Worm (Caenorhabditis elegans) whole organism, L4 larva: ENCODE measurements around the gene col-101.

Experiments used
- D1046.2 ChIP-seq: fragments of 200-800 bp; sonication (Bioruptor generic); IDR thresholded peaks from 2 replicates; pipeline ENCODE4 v1.3.6; 2022; ENCODE audit warnings: missing genetic modification characterization, missing compliant biosample characterization
- F26F4.8 ChIP-seq: fragments of 200-800 bp; sonication (Bioruptor generic); conservative IDR thresholded peaks from 2 replicates; pipeline ENCODE4 v1.3.6; 2022; ENCODE audit warnings: missing genetic modification characterization, missing compliant biosample characterization
- F44E2.7 ChIP-seq: fragments of 200-800 bp; sonication (Bioruptor generic); IDR thresholded peaks from 2 replicates; pipeline ENCODE4 v2.1.2; 2022; ENCODE audit warnings: missing genetic modification characterization, missing compliant biosample characterization
- ZK337.2 ChIP-seq: fragments of 200-800 bp; sonication (Bioruptor generic); IDR thresholded peaks from 2 replicates; pipeline ENCODE4 v1.3.6; 2022; ENCODE audit warnings: missing genetic modification reagents, missing genetic modification characterization, missing compliant biosample characterization
- ZK546.5 ChIP-seq, 2 experiments: sonication (generic microtip); optimal IDR thresholded peaks; 2 replicates each; lab custom pipeline; 2017; ENCODE audit warnings: missing biosample characterization in 2 of 2, missing genetic modification characterization in 2 of 2
- aha-1 ChIP-seq: fragments of 150-350 bp; peaks from one replicate; lab custom pipeline; 2014; ENCODE audit warnings: missing biosample characterization, missing genetic modification characterization
- arid-1 ChIP-seq: fragments of 200-800 bp; sonication (Bioruptor generic); conservative IDR thresholded peaks from 2 replicates; pipeline ENCODE4 v1.3.6; 2022; ENCODE audit warnings: missing genetic modification reagents, missing genetic modification characterization, missing compliant biosample characterization
- ceh-32 ChIP-seq: sonication (generic microtip); optimal IDR thresholded peaks from 2 replicates; lab custom pipeline; 2016; ENCODE audit warnings: mild to moderate bottlenecking, missing genetic modification characterization, missing compliant biosample characterization; ENCODE audit not compliant: poor library complexity
- ceh-44 ChIP-seq: fragments of 200-800 bp; sonication (Bioruptor generic); IDR thresholded peaks from 2 replicates; pipeline ENCODE4 v1.3.6; 2022; ENCODE audit warnings: missing genetic modification reagents, missing genetic modification characterization, missing compliant biosample characterization
- cey-2 ChIP-seq: sonication (generic microtip); optimal IDR thresholded peaks from 3 replicates; lab custom pipeline; 2017; ENCODE audit warnings: missing genetic modification characterization, mild to moderate bottlenecking, missing compliant biosample characterization, antibody characterized with exemption, borderline replicate concordance; ENCODE audit not compliant: insufficient read depth
- daf-12 ChIP-seq: fragments of 150-350 bp; optimal IDR thresholded peaks from 2 replicates; lab custom pipeline; 2014; ENCODE audit warnings: missing biosample characterization, missing genetic modification reagents, missing genetic modification characterization
- daf-16 ChIP-seq, 3 experiments: sonication (generic microtip); optimal IDR thresholded peaks; 2 replicates each; lab custom pipeline; 2016 to 2017; ENCODE audit warnings: missing genetic modification characterization in 3 of 3, missing genetic modification reagents in 3 of 3, mild to moderate bottlenecking in 2 of 3, missing compliant biosample characterization in 2 of 3, missing biosample characterization in 1 of 3, moderate library complexity in 1 of 3
- daf-19 ChIP-seq: fragments of 200-800 bp; sonication (Bioruptor generic); conservative IDR thresholded peaks from 2 replicates; pipeline ENCODE4 v1.3.6; 2022; ENCODE audit warnings: missing genetic modification characterization, missing compliant biosample characterization
- dpl-1 ChIP-seq: fragments of 150-350 bp; optimal IDR thresholded peaks from 2 replicates; lab custom pipeline; 2014; ENCODE audit warnings: missing biosample characterization, missing genetic modification reagents, missing genetic modification characterization
- fkh-10 ChIP-seq: fragments of 150-350 bp; optimal IDR thresholded peaks from 2 replicates; lab custom pipeline; 2014; ENCODE audit warnings: missing biosample characterization, missing genetic modification reagents, missing genetic modification characterization
- hlh-11 ChIP-seq: fragments of 200-800 bp; sonication (Bioruptor generic); optimal IDR thresholded peaks from 2 replicates; lab custom pipeline; 2018; ENCODE audit warnings: mild to moderate bottlenecking, missing genetic modification characterization, missing compliant biosample characterization
- hlh-30 ChIP-seq: sonication (generic microtip); optimal IDR thresholded peaks from 2 replicates; lab custom pipeline; 2017; ENCODE audit warnings: antibody characterized with exemption, mild to moderate bottlenecking, missing genetic modification characterization, missing compliant biosample characterization; ENCODE audit not compliant: insufficient read depth
- hmg-1.1 ChIP-seq: fragments of 200-800 bp; sonication (Bioruptor generic); IDR thresholded peaks from 2 replicates; pipeline ENCODE4 v1.3.6; 2022; ENCODE audit warnings: missing genetic modification reagents, missing genetic modification characterization, missing compliant biosample characterization
- jun-1 ChIP-seq: fragments of 150-350 bp; optimal IDR thresholded peaks from 2 replicates; lab custom pipeline; 2014; ENCODE audit warnings: missing biosample characterization, missing genetic modification reagents, missing genetic modification characterization
- lin-39 ChIP-seq: fragments of 150-350 bp; optimal IDR thresholded peaks from 2 replicates; lab custom pipeline; 2014; ENCODE audit warnings: missing biosample characterization, missing genetic modification reagents, missing genetic modification characterization
- lsy-2 ChIP-seq, 2 experiments: fragments of 150-350 bp in 1 of 2; sonication (generic microtip) in 1 of 2; optimal IDR thresholded peaks; 2 replicates each; lab custom pipeline; 2014 to 2017; ENCODE audit warnings: missing biosample characterization in 2 of 2, missing genetic modification characterization in 2 of 2
- madf-5 ChIP-seq, 2 experiments: fragments of 200-800 bp; sonication (Bioruptor generic); IDR thresholded peaks; 2 replicates each; pipeline ENCODE4 v1.3.6; 2022; ENCODE audit warnings: missing compliant biosample characterization in 2 of 2, missing genetic modification characterization in 2 of 2
- madf-9 ChIP-seq: fragments of 200-800 bp; sonication (Bioruptor generic); conservative IDR thresholded peaks from 2 replicates; pipeline ENCODE4 v1.3.6; 2022; ENCODE audit warnings: missing genetic modification reagents, missing genetic modification characterization, missing compliant biosample characterization
- mdl-1 ChIP-seq, 2 experiments: fragments of 150-350 bp in 1 of 2; sonication (generic microtip) in 1 of 2; optimal IDR thresholded peaks; 2 replicates each; lab custom pipeline; 2014 to 2017; ENCODE audit warnings: missing biosample characterization in 2 of 2, missing genetic modification characterization in 2 of 2
- mep-1 ChIP-seq: fragments of 150-350 bp; sonication (generic microtip); optimal IDR thresholded peaks from 3 replicates; lab custom pipeline; 2014; ENCODE audit warnings: missing biosample characterization, missing genetic modification characterization
- mxl-3 ChIP-seq: fragments of 200-800 bp; sonication (Bioruptor generic); optimal IDR thresholded peaks from 2 replicates; lab custom pipeline; 2018; ENCODE audit warnings: mild to moderate bottlenecking, missing genetic modification characterization, missing compliant biosample characterization
- nhr-28 ChIP-seq: fragments of 150-350 bp; optimal IDR thresholded peaks from 2 replicates; lab custom pipeline; 2014; ENCODE audit warnings: missing biosample characterization, missing genetic modification characterization
- nhr-41 ChIP-seq: fragments of 200-800 bp; sonication (Bioruptor generic); IDR thresholded peaks from 2 replicates; pipeline ENCODE4 v1.3.6; 2022; ENCODE audit warnings: missing genetic modification reagents, missing genetic modification characterization, missing compliant biosample characterization
- nhr-42 ChIP-seq: fragments of 200-800 bp; sonication (Bioruptor generic); IDR thresholded peaks from 2 replicates; pipeline ENCODE4 v1.3.6; 2022; ENCODE audit warnings: missing genetic modification characterization, missing compliant biosample characterization
- nhr-48 ChIP-seq: sonication (generic microtip); optimal IDR thresholded peaks from 2 replicates; lab custom pipeline; 2016; ENCODE audit warnings: mild to moderate bottlenecking, missing genetic modification characterization, missing compliant biosample characterization
- nhr-76 ChIP-seq: fragments of 150-350 bp; optimal IDR thresholded peaks from 2 replicates; lab custom pipeline; 2014; ENCODE audit warnings: missing biosample characterization, missing genetic modification characterization
- tag-97 ChIP-seq: fragments of 200-800 bp; sonication (Bioruptor generic); IDR thresholded peaks from 2 replicates; pipeline ENCODE4 v1.3.6; 2022; ENCODE audit warnings: missing genetic modification characterization, missing compliant biosample characterization
- unc-130 ChIP-seq: sonication (generic microtip); optimal IDR thresholded peaks from 2 replicates; lab custom pipeline; 2016; ENCODE audit warnings: missing genetic modification reagents, missing genetic modification characterization, missing compliant biosample characterization
- unc-62 ChIP-seq, 3 experiments: fragments of 150-350 bp in 1 of 3; sonication (generic microtip); optimal IDR thresholded peaks in 2 of 3; peaks in 1 of 3; 1 replicate in 1 of 3; 2 replicates in 2 of 3; lab custom pipeline; 2014 to 2017; ENCODE audit warnings: missing biosample characterization in 3 of 3, missing genetic modification characterization in 3 of 3, missing genetic modification reagents in 3 of 3, missing genotype in 1 of 3
- zag-1 ChIP-seq: fragments of 150-350 bp; optimal IDR thresholded peaks from 2 replicates; lab custom pipeline; 2014; ENCODE audit warnings: missing biosample characterization, missing genetic modification characterization
- zip-11 ChIP-seq: fragments of 200-800 bp; sonication (Bioruptor generic); IDR thresholded peaks from 2 replicates; pipeline ENCODE4 v1.3.6; 2022; ENCODE audit warnings: missing genetic modification characterization, missing compliant biosample characterization
- zip-2 ChIP-seq: fragments of 150-350 bp; optimal IDR thresholded peaks from 2 replicates; lab custom pipeline; 2014; ENCODE audit warnings: missing biosample characterization, missing genetic modification characterization

The col-101 gene

DNA sequence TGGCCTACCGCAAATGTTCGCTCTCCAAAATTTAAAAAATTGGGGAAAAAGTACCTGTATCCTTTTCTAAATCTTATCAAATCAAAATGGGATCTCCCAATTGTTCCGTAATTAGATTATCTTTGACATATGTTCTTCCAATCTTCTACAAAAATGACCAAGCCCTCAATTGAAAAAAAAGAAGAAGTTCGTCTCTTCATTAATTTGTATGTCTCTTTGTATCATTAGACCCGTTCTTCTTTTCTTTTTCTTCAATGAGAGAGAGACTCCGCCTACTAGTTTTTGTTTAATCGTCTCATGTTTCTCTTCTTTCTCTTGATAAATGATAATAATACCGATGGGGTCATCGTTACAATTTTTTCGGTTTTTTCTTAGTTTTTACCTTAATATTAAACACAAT is 23.6 kb downstream of the col-101 start (continued):
- TF ChIP-seq F44E2.7: no peak
- TF ChIP-seq D1046.2 (GFP tag; lab: Robert Waterston, UW): no peak
- no peak for TF ChIP-seq ceh-32 (tag; lab: Kevin White, UChicago)
- no peak for TF ChIP-seq madf-9 (GFP tag; lab: Robert Waterston, UW)
- TF ChIP-seq nhr-28 (tag; lab: Kevin White, UChicago): no peak
- TF ChIP-seq mep-1 (tag; lab: Kevin White, UChicago): peak; percentile 4

DNA sequence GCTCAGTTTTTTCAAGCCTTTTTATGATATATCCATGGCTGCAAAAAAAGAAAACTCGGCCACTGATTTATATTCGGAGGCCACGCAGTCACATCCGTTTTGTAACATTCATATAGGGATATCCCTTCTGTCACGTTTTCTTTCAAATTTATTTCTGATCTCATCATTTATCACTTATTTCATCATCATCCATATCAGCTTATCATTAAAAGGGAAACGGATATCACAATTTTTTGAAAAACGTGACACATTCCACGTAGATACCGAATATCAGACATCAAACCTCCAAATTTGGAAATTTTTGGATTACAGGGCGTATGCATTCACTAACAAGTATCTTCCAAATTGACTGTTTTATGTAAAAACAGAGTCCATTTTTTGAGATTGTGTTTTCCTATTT is 24.1 kb downstream of the col-101 start:
- TF ChIP-seq nhr-28 (tag; lab: Kevin White, UChicago) (peak; percentile 40), nhr-41 (GFP tag; lab: Robert Waterston, UW) (no peak), hlh-11 (tag; lab: Kevin White, UChicago) (peak; percentile 28), daf-16 (GFP tag; optimal IDR thresholded peaks at IDR 0.05; lab: Kevin White, UChicago) (no peak), daf-16 (tag; optimal IDR thresholded peaks at IDR 0.05; lab: Kevin White, UChicago) (no peak), lsy-2 (tag; optimal IDR thresholded peaks at IDR 0.05; lab: Kevin White, UChicago) (peak in 1 of 2 experiments; percentile 8), arid-1 (GFP tag; lab: Robert Waterston, UW) (no peak), unc-62 (GFP tag; optimal IDR thresholded peaks at IDR 0.05 in 1 of 2; lab: Kevin White, UChicago) (peak in 1 of 2 experiments; percentile 85), unc-62 (tag; optimal IDR thresholded peaks at IDR 0.05; lab: Kevin White, UChicago) (no peak), hlh-30 (tag; lab: Kevin White, UChicago) (peak; percentile 70), mxl-3 (GFP tag; lab: Kevin White, UChicago) (peak; percentile 33), mdl-1 (tag; optimal IDR thresholded peaks at IDR 0.05; lab: Kevin White, UChicago) (peak; percentile 17 to 67), tag-97 (GFP tag; lab: Robert Waterston, UW) (no peak), ZK337.2 (GFP tag; lab: Robert Waterston, UW) (no peak)
- TF ChIP-seq, all 104 proteins: peak for 7

DNA sequence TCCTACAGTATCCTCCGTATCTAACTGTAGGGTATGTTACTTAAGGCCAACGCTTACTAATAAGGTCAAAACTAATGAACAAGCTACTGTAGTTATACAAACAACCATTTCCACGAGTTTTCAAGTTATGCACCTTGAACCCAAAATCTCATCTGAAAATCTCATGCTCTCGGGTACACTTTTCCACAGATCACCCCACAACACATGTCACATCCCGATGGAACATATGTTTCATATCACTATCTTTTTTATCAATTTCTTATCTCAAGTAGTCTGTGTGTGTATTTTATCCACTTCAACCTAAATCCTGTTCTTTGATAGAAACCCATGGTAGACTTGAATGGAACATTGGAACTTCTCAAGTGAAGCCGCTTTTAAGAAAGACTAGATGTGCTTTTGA is 26.5 kb downstream of the col-101 start:
- peak; percentile 55 for TF ChIP-seq mxl-3 (GFP tag; lab: Kevin White, UChicago)
- TF ChIP-seq hlh-30 (tag; lab: Kevin White, UChicago): peak; percentile 36
- peak; percentile 45 for TF ChIP-seq hlh-11 (tag; lab: Kevin White, UChicago)
- TF ChIP-seq nhr-28 (tag; lab: Kevin White, UChicago): peak; percentile 67
- no peak for TF ChIP-seq zag-1 (tag; lab: Kevin White, UChicago)
- no peak for TF ChIP-seq fkh-10 (GFP tag; lab: Kevin White, UChicago)
- TF ChIP-seq unc-130 (GFP tag; lab: Kevin White, UChicago): no peak
- no peak for TF ChIP-seq madf-5 (GFP tag; IDR thresholded peaks at IDR 0.05; lab: Robert Waterston, UW)
- TF ChIP-seq nhr-48 (tag; lab: Kevin White, UChicago): no peak
- peak in 1 of 2 experiments; percentile 72 for TF ChIP-seq unc-62 (GFP tag; optimal IDR thresholded peaks at IDR 0.05 in 1 of 2; lab: Kevin White, UChicago)
- TF ChIP-seq unc-62 (tag; optimal IDR thresholded peaks at IDR 0.05; lab: Kevin White, UChicago): no peak
- TF ChIP-seq cey-2 (tag; lab: Kevin White, UChicago): no peak

DNA sequence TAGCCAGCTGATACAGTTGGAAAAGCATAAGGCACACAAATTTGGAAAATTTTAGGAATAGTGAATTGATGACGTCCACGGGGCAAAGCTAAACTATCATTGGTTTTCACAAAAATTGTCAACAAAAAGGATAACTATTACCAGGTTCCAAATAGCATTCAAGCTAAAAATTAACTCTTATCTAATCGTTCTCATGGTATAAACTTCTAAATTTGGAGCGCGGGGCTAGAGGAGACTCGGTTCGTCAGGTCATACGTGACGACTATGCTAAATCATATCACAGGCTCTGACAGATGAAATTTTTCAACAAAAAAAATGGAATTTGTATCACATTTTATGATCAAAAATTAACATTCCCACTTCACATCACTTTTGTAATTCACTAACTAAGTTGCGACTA is 27.6 kb downstream of the col-101 start:
- TF ChIP-seq nhr-42 (GFP tag; lab: Robert Waterston, UW) (no peak), ceh-44 (GFP tag; lab: Robert Waterston, UW) (no peak), zip-11 (GFP tag; lab: Robert Waterston, UW) (no peak), ZK546.5 (tag; optimal IDR thresholded peaks at IDR 0.05; lab: Kevin White, UChicago) (no peak), madf-9 (GFP tag; lab: Robert Waterston, UW) (no peak)
- TF ChIP-seq, all 104 proteins: peak for 0

DNA sequence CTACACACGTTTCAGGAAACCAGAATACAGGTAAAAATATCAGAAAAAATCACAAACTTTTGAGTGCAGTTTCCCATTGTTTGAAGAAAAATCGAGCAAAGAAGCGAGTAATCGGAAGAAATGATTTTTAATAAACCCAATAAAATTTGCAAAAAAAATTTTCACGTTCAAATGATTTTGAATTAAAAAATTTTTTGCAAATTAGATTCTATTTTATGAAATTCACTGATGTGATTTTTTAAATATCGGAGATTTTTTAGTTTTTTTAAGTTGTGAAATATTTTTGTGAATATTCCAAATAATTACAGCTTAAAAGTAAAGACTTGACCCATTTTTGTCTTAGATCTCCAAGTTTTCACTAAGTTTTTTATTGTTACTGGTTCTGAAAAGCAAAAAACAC is 28.6 kb downstream of the col-101 start, which contains the start of gene pnp-1:
Gene pnp-1 (minus strand): TSS at position 101 of the 400 bp plus-strand sequence.
- TF ChIP-seq F44E2.7 (no peak), hmg-1.1 (GFP tag; lab: Robert Waterston, UW) (no peak), daf-12 (tag; lab: Kevin White, UChicago) (no peak), jun-1 (tag; lab: Kevin White, UChicago) (no peak), nhr-76 (no peak), F26F4.8 (GFP tag; lab: Robert Waterston, UW) (no peak), mdl-1 (tag; optimal IDR thresholded peaks at IDR 0.05; lab: Kevin White, UChicago) (no peak), daf-19 (GFP tag; lab: Robert Waterston, UW) (no peak), arid-1 (GFP tag; lab: Robert Waterston, UW) (no peak), zip-2 (tag; lab: Kevin White, UChicago) (no peak), unc-130 (GFP tag; lab: Kevin White, UChicago) (no peak), aha-1 (tag; lab: Kevin White, UChicago) (no peak), lin-39 (tag; lab: Kevin White, UChicago) (no peak), dpl-1 (no peak)
